Fruit fly (Drosophila melanogaster) whole organism, embryonic: ENCODE results near the gene euc.

Experiments
- Atf3 ChIP-seq: fragments of 200-800 bp; sonication (Bioruptor generic); optimal IDR thresholded peaks from 3 replicates; lab custom pipeline; 2016; ENCODE audit warnings: missing biosample characterization, missing genetic modification characterization
- Bdp1 ChIP-seq: fragments of 200-800 bp; sonication (Bioruptor generic); optimal IDR thresholded peaks from 3 replicates; lab custom pipeline; 2016; ENCODE audit warnings: missing biosample characterization, missing genetic modification characterization
- CG10321 ChIP-seq: fragments of 200-800 bp; sonication (Bioruptor generic); IDR thresholded peaks from 2 replicates; pipeline ENCODE4 v1.3.6; 2022; ENCODE audit warnings: missing biosample characterization, missing genetic modification characterization
- CG10565 ChIP-seq: fragments of 200-800 bp; sonication (Bioruptor generic); optimal IDR thresholded peaks from 3 replicates; lab custom pipeline; 2016; ENCODE audit warnings: missing biosample characterization, mild to moderate bottlenecking, missing genetic modification characterization
- CG10979 ChIP-seq: fragments of 200-800 bp; sonication (Bioruptor generic); optimal IDR thresholded peaks from 2 replicates; lab custom pipeline; 2018; ENCODE audit warnings: missing biosample characterization, mild to moderate bottlenecking, missing genetic modification characterization, moderate library complexity
- CG12769 ChIP-seq: fragments of 200-800 bp; sonication (Bioruptor generic); optimal IDR thresholded peaks from 2 replicates; lab custom pipeline; 2019; ENCODE audit warnings: missing biosample characterization, mild to moderate bottlenecking, missing genetic modification characterization, moderate library complexity
- CG13775 ChIP-seq: fragments of 200-800 bp; sonication (Bioruptor generic); optimal IDR thresholded peaks from 3 replicates; lab custom pipeline; 2017; ENCODE audit warnings: missing biosample characterization, mild to moderate bottlenecking, missing genetic modification characterization
- CG15073 ChIP-seq: fragments of 200-800 bp; sonication (Bioruptor generic); optimal IDR thresholded peaks from 2 replicates; lab custom pipeline; 2016; ENCODE audit warnings: missing biosample characterization, missing genetic modification characterization
- CG18476 ChIP-seq: fragments of 200-800 bp; sonication (Bioruptor generic); optimal IDR thresholded peaks from 2 replicates; lab custom pipeline; 2016; ENCODE audit warnings: missing biosample characterization, mild to moderate bottlenecking, missing genetic modification characterization
- CG18764 ChIP-seq: fragments of 200-800 bp; sonication (Bioruptor generic); optimal IDR thresholded peaks from 3 replicates; lab custom pipeline; 2016; ENCODE audit warnings: missing biosample characterization, missing genetic modification characterization
- CG2116 ChIP-seq: fragments of 200-800 bp; sonication (Bioruptor generic); optimal IDR thresholded peaks from 3 replicates; lab custom pipeline; 2018; ENCODE audit warnings: missing biosample characterization, mild to moderate bottlenecking, missing genetic modification characterization
- CG2712 ChIP-seq: fragments of 200-800 bp; optimal IDR thresholded peaks from 3 replicates; lab custom pipeline; 2019; ENCODE audit warnings: missing biosample characterization, mild to moderate bottlenecking, missing genetic modification characterization, moderate library complexity
- CG3065 ChIP-seq: fragments of 200-800 bp; sonication (Bioruptor generic); optimal IDR thresholded peaks from 2 replicates; lab custom pipeline; 2016; ENCODE audit warnings: missing biosample characterization, missing genetic modification characterization
- CG31388 ChIP-seq: fragments of 200-800 bp; sonication (Bioruptor generic); optimal IDR thresholded peaks from 2 replicates; lab custom pipeline; 2016; ENCODE audit warnings: missing biosample characterization, missing genetic modification characterization
- CG33557 ChIP-seq: fragments of 200-800 bp; sonication (Bioruptor generic); optimal IDR thresholded peaks from 2 replicates; lab custom pipeline; 2019; ENCODE audit warnings: missing biosample characterization, mild to moderate bottlenecking, missing genetic modification characterization, moderate library complexity
- CG3847 ChIP-seq: fragments of 200-800 bp; sonication (Bioruptor generic); IDR thresholded peaks from 2 replicates; pipeline ENCODE4 v1.3.6; 2022; ENCODE audit warnings: missing biosample characterization, missing genetic modification characterization
- CG6654 ChIP-seq: fragments of 200-800 bp; sonication (Bioruptor generic); optimal IDR thresholded peaks from 2 replicates; lab custom pipeline; 2017; ENCODE audit warnings: missing biosample characterization, mild to moderate bottlenecking, missing genetic modification characterization
- CG6854 ChIP-seq: fragments of 200-800 bp; sonication (Bioruptor generic); optimal IDR thresholded peaks from 3 replicates; lab custom pipeline; 2017; ENCODE audit warnings: missing biosample characterization, mild to moderate bottlenecking, missing genetic modification characterization
- CG7839 ChIP-seq: fragments of 200-800 bp; sonication (Bioruptor generic); optimal IDR thresholded peaks from 3 replicates; lab custom pipeline; 2018; ENCODE audit warnings: missing biosample characterization, mild to moderate bottlenecking, missing genetic modification characterization, moderate library complexity
- CG8765 ChIP-seq: fragments of 200-800 bp; sonication (Bioruptor generic); IDR thresholded peaks from 2 replicates; pipeline ENCODE4 v1.3.6; 2022; ENCODE audit warnings: missing biosample characterization, missing genetic modification characterization
- Dek ChIP-seq: fragments of 200-800 bp; sonication (Bioruptor generic); optimal IDR thresholded peaks from 3 replicates; lab custom pipeline; 2019; ENCODE audit warnings: missing biosample characterization, mild to moderate bottlenecking, missing genetic modification characterization, moderate library complexity
- E2f1 ChIP-seq: fragments of 200-800 bp; sonication (Bioruptor generic); IDR thresholded peaks from 2 replicates; pipeline ENCODE4 v1.3.6; 2022; ENCODE audit warnings: missing biosample characterization, missing genetic modification characterization
- Hand ChIP-seq: fragments of 200-800 bp; sonication (Bioruptor generic); optimal IDR thresholded peaks from 2 replicates; lab custom pipeline; 2017; ENCODE audit warnings: mild to moderate bottlenecking, missing biosample characterization, missing genetic modification reagents, missing genetic modification characterization
- NK7.1 ChIP-seq: fragments of 200-800 bp; sonication (Bioruptor generic); optimal IDR thresholded peaks from 3 replicates; lab custom pipeline; 2016; ENCODE audit warnings: missing biosample characterization, missing genetic modification characterization
- Nf-YB ChIP-seq: fragments of 200-800 bp; sonication (Bioruptor generic); optimal IDR thresholded peaks from 3 replicates; lab custom pipeline; 2019; ENCODE audit warnings: missing biosample characterization, mild to moderate bottlenecking, missing genetic modification characterization, moderate library complexity
- Ravus ChIP-seq: fragments of 200-800 bp; sonication (Bioruptor generic); IDR thresholded peaks from 2 replicates; pipeline ENCODE4 v1.3.6; 2022; ENCODE audit warnings: missing biosample characterization, missing genetic modification characterization
- Sox100B ChIP-seq: fragments of 200-800 bp; sonication (Bioruptor generic); optimal IDR thresholded peaks from 3 replicates; lab custom pipeline; 2018; ENCODE audit warnings: missing biosample characterization, mild to moderate bottlenecking, missing genetic modification characterization
- Sry-β ChIP-seq: fragments of 200-800 bp; sonication (Bioruptor generic); optimal IDR thresholded peaks from 2 replicates; lab custom pipeline; 2018; ENCODE audit warnings: missing biosample characterization, mild to moderate bottlenecking, missing genetic modification characterization, moderate library complexity
- Ssrp ChIP-seq: fragments of 200-800 bp; sonication (Bioruptor generic); optimal IDR thresholded peaks from 2 replicates; lab custom pipeline; 2018; ENCODE audit warnings: missing biosample characterization, mild to moderate bottlenecking, missing genetic modification characterization, moderate library complexity
- Xbp1 ChIP-seq: fragments of 200-800 bp; sonication (Bioruptor generic); optimal IDR thresholded peaks from 3 replicates; lab custom pipeline; 2016; ENCODE audit warnings: missing biosample characterization, mild to moderate bottlenecking, missing genetic modification characterization
- aop ChIP-seq: fragments of 200-800 bp; sonication (Bioruptor generic); IDR thresholded peaks from 2 replicates; pipeline ENCODE4 v1.3.6; 2022; ENCODE audit warnings: missing biosample characterization, missing genetic modification characterization
- bab2 ChIP-seq: fragments of 200-800 bp; sonication (Bioruptor generic); optimal IDR thresholded peaks from 2 replicates; lab custom pipeline; 2016; ENCODE audit warnings: missing biosample characterization, missing genetic modification characterization
- bowl ChIP-seq: fragments of 200-800 bp; sonication (Bioruptor generic); IDR thresholded peaks from 2 replicates; pipeline ENCODE4 v1.3.6; 2022; ENCODE audit warnings: missing biosample characterization, missing genetic modification characterization
- cas ChIP-seq: fragments of 200-800 bp; sonication (Bioruptor generic); IDR thresholded peaks from 2 replicates; pipeline ENCODE4 v1.3.6; 2022; ENCODE audit warnings: missing biosample characterization, missing genetic modification characterization
- cato ChIP-seq: fragments of 200-800 bp; sonication (Bioruptor generic); optimal IDR thresholded peaks from 2 replicates; lab custom pipeline; 2016; ENCODE audit warnings: missing biosample characterization, missing genetic modification characterization, borderline replicate concordance
- caup ChIP-seq: fragments of 200-800 bp; sonication (Bioruptor generic); optimal IDR thresholded peaks from 3 replicates; lab custom pipeline; 2017; ENCODE audit warnings: missing biosample characterization, mild to moderate bottlenecking, missing genetic modification characterization, moderate library complexity; ENCODE audit not compliant: severe bottlenecking
- corto ChIP-seq: fragments of 200-800 bp; sonication (Bioruptor generic); optimal IDR thresholded peaks from 2 replicates; lab custom pipeline; 2016; ENCODE audit warnings: missing biosample characterization, mild to moderate bottlenecking, missing genetic modification characterization, moderate library complexity
- crp ChIP-seq, 2 experiments: fragments of 200-800 bp; sonication (Bioruptor generic); optimal IDR thresholded peaks; 2 replicates in 1 of 2; 3 replicates in 1 of 2; lab custom pipeline; 2017; ENCODE audit warnings: missing biosample characterization in 2 of 2, missing genetic modification characterization in 2 of 2, mild to moderate bottlenecking in 1 of 2, moderate library complexity in 1 of 2
- dmrt99B ChIP-seq: fragments of 200-800 bp; sonication (Bioruptor generic); optimal IDR thresholded peaks from 2 replicates; lab custom pipeline; 2018; ENCODE audit warnings: missing biosample characterization, mild to moderate bottlenecking, missing genetic modification characterization, moderate library complexity
- ems ChIP-seq: fragments of 200-800 bp; sonication (Bioruptor generic); optimal IDR thresholded peaks from 3 replicates; lab custom pipeline; 2016; ENCODE audit warnings: missing biosample characterization, missing genetic modification characterization
- en ChIP-seq: fragments of 200-800 bp; sonication (Bioruptor generic); optimal IDR thresholded peaks from 2 replicates; lab custom pipeline; 2016; ENCODE audit warnings: missing biosample characterization, missing genetic modification characterization
- fd102C ChIP-seq: fragments of 200-800 bp; sonication (Bioruptor generic); optimal IDR thresholded peaks from 2 replicates; lab custom pipeline; 2018; ENCODE audit warnings: missing biosample characterization, mild to moderate bottlenecking, missing genetic modification characterization, moderate library complexity
- gce ChIP-seq: fragments of 200-800 bp; sonication (Bioruptor generic); IDR thresholded peaks from 3 replicates; pipeline ENCODE4 v1.3.6; 2022; ENCODE audit warnings: missing biosample characterization, missing genetic modification characterization
- lab ChIP-seq: fragments of 200-800 bp; sonication (Bioruptor generic); optimal IDR thresholded peaks from 3 replicates; lab custom pipeline; 2017; ENCODE audit warnings: missing biosample characterization, missing genetic modification characterization, mild to moderate bottlenecking, moderate library complexity, missing genetic modification reagents
- peb ChIP-seq: fragments of 200-800 bp; sonication (Bioruptor generic); IDR thresholded peaks from 2 replicates; pipeline ENCODE4 v1.3.6; 2022; ENCODE audit warnings: missing biosample characterization, missing genetic modification characterization
- run ChIP-seq: fragments of 200-800 bp; sonication (Bioruptor generic); optimal IDR thresholded peaks from 3 replicates; lab custom pipeline; 2018; ENCODE audit warnings: missing biosample characterization, mild to moderate bottlenecking, missing genetic modification characterization
- sd ChIP-seq: fragments of 200-800 bp; sonication (Bioruptor generic); optimal IDR thresholded peaks from 3 replicates; lab custom pipeline; 2018; ENCODE audit warnings: missing biosample characterization, mild to moderate bottlenecking, missing genetic modification characterization, moderate library complexity
- sob ChIP-seq: fragments of 200-800 bp; sonication (Bioruptor generic); IDR thresholded peaks from 2 replicates; pipeline ENCODE4 v1.3.6; 2022; ENCODE audit warnings: missing biosample characterization, missing genetic modification characterization
- tap ChIP-seq: fragments of 200-800 bp; optimal IDR thresholded peaks from 3 replicates; lab custom pipeline; 2019; ENCODE audit warnings: missing biosample characterization, mild to moderate bottlenecking, missing genetic modification characterization, moderate library complexity
- tin ChIP-seq: fragments of 200-800 bp; sonication (Bioruptor generic); optimal IDR thresholded peaks from 3 replicates; lab custom pipeline; 2016; ENCODE audit warnings: missing biosample characterization, missing genetic modification characterization

The euc gene

DNA sequence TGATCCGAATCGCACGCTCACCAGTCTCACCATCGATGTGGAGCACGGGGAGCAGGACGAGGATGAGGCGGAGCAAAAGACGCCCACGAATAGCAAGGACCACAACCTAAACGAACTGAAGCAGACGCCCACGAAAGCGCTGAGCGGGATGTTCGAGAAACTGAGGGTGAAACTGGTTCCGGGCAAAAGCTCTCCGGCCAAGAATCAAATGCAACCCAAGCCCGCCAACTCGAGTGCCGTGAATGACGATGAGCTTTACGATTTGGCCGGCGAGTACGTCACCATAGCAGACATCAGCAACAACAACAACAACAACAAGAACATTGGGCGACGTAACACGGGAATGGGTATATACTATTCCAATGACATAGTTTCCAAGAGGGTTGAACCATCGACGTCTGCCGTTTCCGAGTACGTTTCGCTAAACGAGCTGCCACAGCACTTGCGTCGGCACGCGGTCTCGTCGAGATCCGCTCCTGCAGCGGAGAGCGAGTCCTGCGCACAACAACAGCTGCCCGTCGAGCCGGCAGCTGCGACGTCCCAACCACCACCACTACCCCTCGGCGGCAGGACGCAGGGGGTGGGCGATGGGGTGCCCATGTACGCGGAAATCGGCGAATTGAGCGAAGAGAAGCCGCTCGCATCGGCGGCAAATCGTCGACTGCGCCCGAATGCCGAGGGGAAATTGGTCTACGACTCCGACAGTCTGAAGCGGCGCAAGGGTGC lies 38.9 kb upstream of the euc start (continued):
- TF ChIP-seq CG31388 (GFP tag; lab: Kevin White, UChicago), result no peak
- no peak for TF ChIP-seq NK7.1 (GFP tag; lab: Kevin White, UChicago)
- TF ChIP-seq run (tag; lab: Kevin White, UChicago), result no peak
- no peak for TF ChIP-seq CG33557
- no peak for TF ChIP-seq Sry-β (GFP tag; lab: Kevin White, UChicago)
- TF ChIP-seq CG6854 (GFP tag; lab: Kevin White, UChicago), result no peak
- no peak for TF ChIP-seq Hand
- no peak for TF ChIP-seq crp (GFP tag; optimal IDR thresholded peaks at IDR 0.05; lab: Kevin White, UChicago)
- TF ChIP-seq CG12769 (tag; lab: Kevin White, UChicago), result no peak
- no peak for TF ChIP-seq Xbp1 (GFP tag; lab: Kevin White, UChicago)
- TF ChIP-seq tap (tag; lab: Kevin White, UChicago), result no peak
- no peak for TF ChIP-seq gce (GFP tag; lab: Robert Waterston, UW)
- no peak for TF ChIP-seq CG7839
- no peak for TF ChIP-seq Nf-YB (GFP tag; lab: Kevin White, UChicago)
- no peak for TF ChIP-seq CG10565 (GFP tag; lab: Kevin White, UChicago)
- no peak for TF ChIP-seq cato
- TF ChIP-seq bab2 (GFP tag; lab: Kevin White, UChicago), result no peak
- TF ChIP-seq CG18764, result no peak
- no peak for TF ChIP-seq Ssrp (tag; lab: Kevin White, UChicago)
- no peak for TF ChIP-seq aop
- TF ChIP-seq CG6654, result no peak
- no peak for TF ChIP-seq CG3065 (GFP tag; lab: Kevin White, UChicago)
- no peak for TF ChIP-seq CG2712 (tag; lab: Kevin White, UChicago)
- no peak for TF ChIP-seq Bdp1 (GFP tag; lab: Kevin White, UChicago)
- TF ChIP-seq en, result no peak
- TF ChIP-seq CG10321, result no peak
- TF ChIP-seq dmrt99B (tag; lab: Kevin White, UChicago), result no peak
- TF ChIP-seq CG18476 (GFP tag; lab: Kevin White, UChicago), result no peak
- TF ChIP-seq CG3847 (GFP tag; lab: Robert Waterston, UW), result no peak
- TF ChIP-seq sob (GFP tag; lab: Robert Waterston, UW), result 0 out of 2 replicates have a peak, but pooled peaks have one; percentile 15
- TF ChIP-seq cas (GFP tag; lab: Robert Waterston, UW), result no peak
- no peak for TF ChIP-seq tin (GFP tag; lab: Kevin White, UChicago)
- TF ChIP-seq CG8765, result no peak
- TF ChIP-seq CG2116 (GFP tag; lab: Kevin White, UChicago), result peak; percentile 18
- TF ChIP-seq bowl (GFP tag; lab: Robert Waterston, UW), result no peak
- no peak for TF ChIP-seq E2f1 (GFP tag; lab: Robert Waterston, UW)
- no peak for TF ChIP-seq fd102C (GFP tag; lab: Kevin White, UChicago)
- no peak for TF ChIP-seq Dek (tag; lab: Kevin White, UChicago)
- no peak for TF ChIP-seq peb (GFP tag; lab: Robert Waterston, UW)
- no peak for TF ChIP-seq ems
- no peak for TF ChIP-seq Atf3 (GFP tag; lab: Kevin White, UChicago)
- no peak for TF ChIP-seq lab (GFP tag; lab: Kevin White, UChicago)
- TF ChIP-seq Ravus (GFP tag; lab: Robert Waterston, UW), result no peak
- no peak for TF ChIP-seq Sox100B
- no peak for TF ChIP-seq corto (GFP tag; lab: Kevin White, UChicago)
- TF ChIP-seq sd (tag; lab: Kevin White, UChicago), result peak; percentile 36
- TF ChIP-seq CG10979 (tag; lab: Kevin White, UChicago), result no peak
- no peak for TF ChIP-seq CG15073 (GFP tag; lab: Kevin White, UChicago)
- no peak for TF ChIP-seq caup
- no peak for TF ChIP-seq CG13775 (GFP tag; lab: Kevin White, UChicago)
